Worm (Caenorhabditis elegans): ENCODE measurements around the gene ins-23.

ce11 chrIII:10033881-10034280, 5.8 kb downstream of the ins-23 start, which contains the start of gene M04D8.8:
- TF ChIP-seq ces-1 (GFP tag; optimal IDR thresholded peaks at IDR 0.05) (no peak), elt-3 (tag; optimal IDR thresholded peaks at IDR 0.05) (no peak)
